Fruit fly (Drosophila melanogaster) whole organism, embryonic: ENCODE data around the gene CG42307.

ENCODE experiments used
- Adf1 ChIP-seq: fragments of 200-800 bp; sonication (Bioruptor generic); IDR thresholded peaks from 2 replicates; pipeline ENCODE4 v1.3.6; 2022; ENCODE audit warnings: missing biosample characterization, missing genetic modification characterization
- Aef1 ChIP-seq: fragments of 200-800 bp; sonication (Bioruptor generic); IDR thresholded peaks from 3 replicates; pipeline ENCODE4 v1.3.6; 2022; ENCODE audit warnings: missing biosample characterization, missing genetic modification characterization
- B-H1 ChIP-seq: fragments of 200-800 bp; sonication (Bioruptor generic); IDR thresholded peaks from 3 replicates; pipeline ENCODE4 v1.3.6; 2022; ENCODE audit warnings: missing biosample characterization, missing genetic modification characterization
- CG10147 ChIP-seq: fragments of 200-800 bp; sonication (Bioruptor generic); optimal IDR thresholded peaks from 2 replicates; lab custom pipeline; 2019; ENCODE audit warnings: missing biosample characterization, mild to moderate bottlenecking, missing genetic modification characterization, moderate library complexity
- CG10959 ChIP-seq: fragments of 200-800 bp; sonication (Bioruptor generic); IDR thresholded peaks from 2 replicates; pipeline ENCODE4 v1.3.6; 2022; ENCODE audit warnings: missing biosample characterization, missing genetic modification characterization
- CG10979 ChIP-seq: fragments of 200-800 bp; sonication (Bioruptor generic); optimal IDR thresholded peaks from 2 replicates; lab custom pipeline; 2018; ENCODE audit warnings: missing biosample characterization, mild to moderate bottlenecking, missing genetic modification characterization, moderate library complexity
- CG14860 ChIP-seq: fragments of 200-800 bp; sonication (Bioruptor generic); IDR thresholded peaks from 3 replicates; pipeline ENCODE4 v1.3.6; 2022; ENCODE audit warnings: missing biosample characterization, missing genetic modification characterization; ENCODE audit not compliant: partially characterized antibody
- CG14965 ChIP-seq: fragments of 200-800 bp; sonication (Bioruptor generic); optimal IDR thresholded peaks from 2 replicates; lab custom pipeline; 2016; ENCODE audit warnings: missing biosample characterization, missing genetic modification characterization, borderline replicate concordance
- CG15696 ChIP-seq: fragments of 200-800 bp; sonication (Bioruptor generic); optimal IDR thresholded peaks from 2 replicates; lab custom pipeline; 2019; ENCODE audit warnings: missing biosample characterization, mild to moderate bottlenecking, missing genetic modification characterization, moderate library complexity
- CG1647 ChIP-seq: fragments of 200-800 bp; sonication (Bioruptor generic); optimal IDR thresholded peaks from 3 replicates; lab custom pipeline; 2016; ENCODE audit warnings: missing biosample characterization, missing genetic modification characterization
- CG16815 ChIP-seq: fragments of 200-800 bp; sonication (Bioruptor generic); optimal IDR thresholded peaks from 3 replicates; lab custom pipeline; 2017; ENCODE audit warnings: missing biosample characterization, mild to moderate bottlenecking, missing genetic modification characterization
- CG18011 ChIP-seq: fragments of 200-800 bp; sonication (Bioruptor generic); optimal IDR thresholded peaks from 2 replicates; lab custom pipeline; 2017; ENCODE audit warnings: missing biosample characterization, missing genetic modification characterization, mild to moderate bottlenecking, moderate library complexity, missing genotype
- CG18262 ChIP-seq: fragments of 200-800 bp; optimal IDR thresholded peaks from 3 replicates; lab custom pipeline; 2019; ENCODE audit warnings: missing biosample characterization, mild to moderate bottlenecking, missing genetic modification characterization, moderate library complexity
- CG2875 ChIP-seq: fragments of 200-800 bp; sonication (Bioruptor generic); optimal IDR thresholded peaks from 2 replicates; lab custom pipeline; 2017; ENCODE audit warnings: missing biosample characterization, mild to moderate bottlenecking, missing genetic modification characterization, missing genetic modification reagents
- CG31224 ChIP-seq: fragments of 200-800 bp; sonication (Bioruptor generic); IDR thresholded peaks from 2 replicates; pipeline ENCODE4 v1.3.6; 2022; ENCODE audit warnings: missing biosample characterization, missing genetic modification characterization
- CG31441 ChIP-seq: fragments of 200-800 bp; sonication (Bioruptor generic); IDR thresholded peaks from 2 replicates; pipeline ENCODE4 v1.3.6; 2022; ENCODE audit warnings: missing biosample characterization, missing genetic modification characterization
- CG34422 ChIP-seq: fragments of 200-800 bp; sonication (Bioruptor generic); IDR thresholded peaks from 3 replicates; pipeline ENCODE4 v1.3.6; 2022; ENCODE audit warnings: missing biosample characterization, missing genetic modification characterization
- CG4424 ChIP-seq: fragments of 200-800 bp; sonication (Bioruptor generic); optimal IDR thresholded peaks from 3 replicates; lab custom pipeline; 2016; ENCODE audit warnings: missing biosample characterization, missing genetic modification characterization
- CG7556 ChIP-seq: fragments of 200-800 bp; sonication (Bioruptor generic); optimal IDR thresholded peaks from 2 replicates; lab custom pipeline; 2017; ENCODE audit warnings: missing biosample characterization, mild to moderate bottlenecking, missing genetic modification characterization
- CG7963 ChIP-seq: fragments of 200-800 bp; sonication (Bioruptor generic); IDR thresholded peaks from 3 replicates; pipeline ENCODE4 v1.3.6; 2022; ENCODE audit warnings: missing biosample characterization, missing genetic modification characterization; ENCODE audit not compliant: partially characterized antibody
- D ChIP-seq, 2 experiments: fragments of 200-800 bp in 1 of 2; fragments of >200 bp in 1 of 2; sonication (Bioruptor generic) in 1 of 2; optimal IDR thresholded peaks; 2 replicates in 1 of 2; 3 replicates in 1 of 2; lab custom pipeline; 2017; ENCODE audit warnings: mild to moderate bottlenecking in 1 of 2, missing biosample characterization in 1 of 2, missing genetic modification characterization in 1 of 2, missing genetic modification reagents in 1 of 2
- Elba2 ChIP-seq: fragments of 200-800 bp; sonication (Bioruptor generic); optimal IDR thresholded peaks from 3 replicates; lab custom pipeline; 2016; ENCODE audit warnings: missing biosample characterization, missing genetic modification characterization
- HLH54F ChIP-seq: fragments of 200-800 bp; sonication (Bioruptor generic); optimal IDR thresholded peaks from 3 replicates; lab custom pipeline; 2016; ENCODE audit warnings: missing biosample characterization, missing genetic modification characterization
- Hmx ChIP-seq: fragments of 200-800 bp; sonication (Bioruptor generic); optimal IDR thresholded peaks from 2 replicates; lab custom pipeline; 2016; ENCODE audit warnings: missing biosample characterization, missing genetic modification characterization
- NK7.1 ChIP-seq: fragments of 200-800 bp; sonication (Bioruptor generic); optimal IDR thresholded peaks from 3 replicates; lab custom pipeline; 2016; ENCODE audit warnings: missing biosample characterization, missing genetic modification characterization
- Neu2 ChIP-seq: fragments of 200-800 bp; sonication (Bioruptor generic); optimal IDR thresholded peaks from 3 replicates; lab custom pipeline; 2016; ENCODE audit warnings: missing biosample characterization, missing genetic modification characterization, borderline replicate concordance
- Optix ChIP-seq: fragments of 200-800 bp; sonication (Bioruptor generic); IDR thresholded peaks from 3 replicates; pipeline ENCODE4 v1.3.6; 2022; ENCODE audit warnings: missing biosample characterization, missing genetic modification characterization
- ac ChIP-seq: fragments of 200-800 bp; sonication (Bioruptor generic); optimal IDR thresholded peaks from 3 replicates; lab custom pipeline; 2017; ENCODE audit warnings: missing biosample characterization, mild to moderate bottlenecking, missing genetic modification characterization
- ara ChIP-seq: fragments of 200-800 bp; sonication (Bioruptor generic); IDR thresholded peaks from 2 replicates; pipeline ENCODE4 v1.3.6; 2022; ENCODE audit warnings: missing biosample characterization, missing genetic modification characterization
- ase ChIP-seq: fragments of 200-800 bp; sonication (Bioruptor generic); IDR thresholded peaks from 3 replicates; pipeline ENCODE4 v1.3.6; 2022; ENCODE audit warnings: missing biosample characterization, missing genetic modification characterization
- ato ChIP-seq: fragments of 200-800 bp; sonication (Bioruptor generic); IDR thresholded peaks from 2 replicates; pipeline ENCODE4 v1.3.6; 2022; ENCODE audit warnings: missing biosample characterization, missing genetic modification characterization; ENCODE audit not compliant: partially characterized antibody
- az2 ChIP-seq: fragments of 200-800 bp; sonication (Bioruptor generic); optimal IDR thresholded peaks from 3 replicates; lab custom pipeline; 2016; ENCODE audit warnings: missing biosample characterization, missing genetic modification characterization
- chif ChIP-seq, 2 experiments: fragments of 200-800 bp; sonication (Bioruptor generic); optimal IDR thresholded peaks; 3 replicates each; lab custom pipeline; 2016; ENCODE audit warnings: missing biosample characterization in 2 of 2, missing genetic modification characterization in 2 of 2
- chm ChIP-seq: fragments of 200-800 bp; sonication (Bioruptor generic); IDR thresholded peaks from 2 replicates; pipeline ENCODE4 v1.3.6; 2022; ENCODE audit warnings: missing biosample characterization, missing genetic modification characterization
- eve ChIP-seq, 2 experiments: fragments of >200 bp; optimal IDR thresholded peaks; 2 replicates each; lab custom pipeline; 2017; ENCODE audit warnings: missing biosample characterization in 2 of 2, missing genetic modification characterization in 2 of 2
- fd3F ChIP-seq: fragments of 200-800 bp; sonication (Bioruptor generic); optimal IDR thresholded peaks from 2 replicates; lab custom pipeline; 2018; ENCODE audit warnings: missing biosample characterization, mild to moderate bottlenecking, missing genetic modification characterization, moderate library complexity
- fd96Cb ChIP-seq: fragments of 200-800 bp; sonication (Bioruptor generic); optimal IDR thresholded peaks from 2 replicates; lab custom pipeline; 2018; ENCODE audit warnings: missing biosample characterization, mild to moderate bottlenecking, missing genetic modification characterization, moderate library complexity
- ftz-f1 ChIP-seq: fragments of 200-800 bp; sonication (Bioruptor generic); optimal IDR thresholded peaks from 2 replicates; lab custom pipeline; 2016; ENCODE audit warnings: missing biosample characterization, missing genetic modification characterization
- hth ChIP-seq: fragments of >200 bp; optimal IDR thresholded peaks from 2 replicates; lab custom pipeline; 2017; ENCODE audit warnings: inconsistent platforms
- jing ChIP-seq: fragments of 200-800 bp; sonication (Bioruptor generic); optimal IDR thresholded peaks from 2 replicates; lab custom pipeline; 2018; ENCODE audit warnings: missing biosample characterization, mild to moderate bottlenecking, missing genetic modification characterization
- kni ChIP-seq: fragments of 200-800 bp; sonication (Bioruptor generic); optimal IDR thresholded peaks from 3 replicates; lab custom pipeline; 2017; ENCODE audit warnings: mild to moderate bottlenecking, missing biosample characterization, missing genetic modification reagents, missing genetic modification characterization
- lbe ChIP-seq: fragments of 200-800 bp; sonication (Bioruptor generic); optimal IDR thresholded peaks from 2 replicates; lab custom pipeline; 2016; ENCODE audit warnings: missing biosample characterization, mild to moderate bottlenecking, missing genetic modification characterization
- pan ChIP-seq, 4 experiments: fragments of >200 bp in 3 of 4; fragments of 200-800 bp in 1 of 4; sonication (Bioruptor generic) in 1 of 4; optimal IDR thresholded peaks in 3 of 4; IDR thresholded peaks in 1 of 4; 2 replicates each; pipeline versions ENCODE4 v1.3.6 to Lab custom; 2017 to 2022; ENCODE audit warnings: missing biosample characterization in 2 of 4, missing genetic modification characterization in 2 of 4, mixed read lengths in 1 of 4
- sim ChIP-seq: fragments of 200-800 bp; sonication (Bioruptor generic); IDR thresholded peaks from 2 replicates; pipeline ENCODE4 v1.3.6; 2022; ENCODE audit warnings: missing biosample characterization, missing genetic modification characterization
- sima ChIP-seq: fragments of 200-800 bp; sonication (Bioruptor generic); optimal IDR thresholded peaks from 2 replicates; lab custom pipeline; 2016; ENCODE audit warnings: missing biosample characterization, missing genetic modification characterization
- slp2 ChIP-seq: fragments of 200-800 bp; sonication (Bioruptor generic); optimal IDR thresholded peaks from 2 replicates; lab custom pipeline; 2016; ENCODE audit warnings: missing biosample characterization, missing genetic modification characterization
- ssp ChIP-seq: fragments of 200-800 bp; sonication (Bioruptor generic); IDR thresholded peaks from 2 replicates; pipeline ENCODE4 v1.3.6; 2022; ENCODE audit warnings: missing biosample characterization, missing genetic modification characterization
- trh ChIP-seq: fragments of 200-800 bp; sonication (Bioruptor generic); optimal IDR thresholded peaks from 2 replicates; lab custom pipeline; 2016; ENCODE audit warnings: missing biosample characterization, missing genetic modification characterization

The CG42307 gene

DNA sequence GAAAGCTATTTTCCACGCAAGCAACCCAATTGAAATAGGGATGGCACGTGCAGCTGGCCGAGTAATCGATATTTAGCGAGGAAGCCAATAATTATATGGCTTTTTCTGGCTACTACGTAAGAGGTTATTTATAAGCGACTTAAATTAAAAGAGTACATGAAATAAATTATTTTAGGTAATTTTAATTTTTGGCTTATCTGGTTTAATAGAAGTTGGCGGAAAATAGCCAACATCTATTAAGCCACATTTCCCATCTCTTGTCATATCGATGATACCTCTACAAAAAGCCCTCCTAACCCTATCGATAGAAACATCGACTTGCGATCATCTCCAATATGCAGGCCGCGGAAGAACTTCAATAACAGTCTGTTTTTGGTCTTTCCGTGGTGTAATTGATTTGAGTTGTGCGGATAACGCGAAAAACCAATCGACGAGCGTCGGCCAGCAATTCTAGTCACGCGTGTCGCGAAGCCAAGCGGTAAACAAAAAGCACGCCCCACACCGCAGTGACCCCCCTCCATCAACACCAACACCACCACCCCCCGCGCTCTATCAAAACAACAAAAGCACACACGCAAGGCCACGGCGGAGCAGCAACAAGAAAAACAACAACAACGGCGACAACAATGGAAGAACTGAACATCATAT, 19.2 kb downstream of the CG42307 start, which contains the start of the genes Srp19 and qm (continued):
- no peak for TF ChIP-seq CG2875 (GFP tag; lab: Kevin White, UChicago)
- peak; percentile 77; the same call in 2 of the 3 replicates for TF ChIP-seq CG14860 (GFP tag; lab: Robert Waterston, UW)
- no peak for TF ChIP-seq sima (GFP tag; lab: Kevin White, UChicago)
- peak; percentile 29; the same call in 1 of the 3 replicates for TF ChIP-seq Optix
- peak; percentile 19 for TF ChIP-seq Elba2 (GFP tag; lab: Kevin White, UChicago)
- TF ChIP-seq CG14965 (GFP tag; lab: Kevin White, UChicago): no peak
- TF ChIP-seq fd96Cb: peak; percentile 30
- no peak for TF ChIP-seq CG31224
- TF ChIP-seq CG18262 (tag; lab: Kevin White, UChicago): peak; percentile 45
- no peak for TF ChIP-seq slp2 (GFP tag; lab: Kevin White, UChicago)
- TF ChIP-seq HLH54F (GFP tag; lab: Kevin White, UChicago): peak; percentile 47
- no peak for TF ChIP-seq jing (GFP tag; lab: Kevin White, UChicago)
- TF ChIP-seq B-H1 (GFP tag; lab: Robert Waterston, UW): peak; percentile 11; the same call in 1 of the 3 replicates
- no peak for TF ChIP-seq CG16815 (GFP tag; lab: Kevin White, UChicago)
- no peak for TF ChIP-seq NK7.1 (GFP tag; lab: Kevin White, UChicago)
- no peak; the same call in 1 of the 2 replicates for TF ChIP-seq CG10959 (GFP tag; lab: Robert Waterston, UW)
- TF ChIP-seq CG34422 (GFP tag; lab: Robert Waterston, UW): peak; percentile 86; the same call in 2 of the 3 replicates
- peak; percentile 55 for TF ChIP-seq CG4424 (GFP tag; lab: Kevin White, UChicago)
- no peak; the same call in 2 of the 3 replicates for TF ChIP-seq CG7963 (GFP tag; lab: Robert Waterston, UW)
- no peak for TF ChIP-seq ac (GFP tag; lab: Kevin White, UChicago)
- no peak for TF ChIP-seq Neu2 (GFP tag; lab: Kevin White, UChicago)
- TF ChIP-seq sim (GFP tag; lab: Robert Waterston, UW): 0 out of 2 replicates have a peak, but pooled peaks have one; percentile 31
- no peak for TF ChIP-seq fd3F (GFP tag; lab: Kevin White, UChicago)
- TF ChIP-seq ftz-f1 (GFP tag; lab: Kevin White, UChicago): peak; percentile 87
- TF ChIP-seq eve (GFP tag; optimal IDR thresholded peaks at IDR 0.05; lab: Kevin White, UChicago): no peak
- TF ChIP-seq Adf1 (GFP tag; lab: Robert Waterston, UW): peak; percentile 41
- TF ChIP-seq kni (GFP tag; lab: Kevin White, UChicago): peak; percentile 53
- TF ChIP-seq ato: peak; percentile 62; the same call in 1 of the 2 replicates
- peak; percentile 56 for TF ChIP-seq CG7556 (GFP tag; lab: Kevin White, UChicago)
- peak; percentile 27 for TF ChIP-seq CG10979 (tag; lab: Kevin White, UChicago)
- TF ChIP-seq hth: no peak
- peak; percentile 18 for TF ChIP-seq lbe (GFP tag; lab: Kevin White, UChicago)
- no peak for TF ChIP-seq pan (optimal IDR thresholded peaks at IDR 0.05; lab: Kevin White, UChicago)
- peak in 1 of 2 experiments; percentile 63 for TF ChIP-seq pan (GFP tag; optimal IDR thresholded peaks at IDR 0.05 in 1 of 2, IDR thresholded peaks at IDR 0.05 in 1 of 2)
- TF ChIP-seq CG1647: peak; percentile 5
- TF ChIP-seq CG15696 (tag; lab: Kevin White, UChicago): peak; percentile 53
- TF ChIP-seq Aef1: peak; percentile 88
- TF ChIP-seq ase: 0 out of 3 replicates have a peak, but pooled peaks have one; percentile 11
- peak; percentile 47 for TF ChIP-seq az2
- TF ChIP-seq ssp: no peak; the same call in none of the 2 replicates
- peak; percentile 50; the same call in 1 of the 2 replicates for TF ChIP-seq CG31441
- TF ChIP-seq chm (GFP tag; lab: Robert Waterston, UW): peak; percentile 67; the same call in 1 of the 2 replicates
- TF ChIP-seq D (optimal IDR thresholded peaks at IDR 0.05; lab: Kevin White, UChicago): no peak
- TF ChIP-seq D (GFP tag; optimal IDR thresholded peaks at IDR 0.05; lab: Kevin White, UChicago): peak; percentile 26
- TF ChIP-seq ara (GFP tag; lab: Robert Waterston, UW): no peak
- no peak for TF ChIP-seq trh (GFP tag; lab: Kevin White, UChicago)
- TF ChIP-seq CG18011 (GFP tag; lab: Kevin White, UChicago): no peak
- no peak for TF ChIP-seq Hmx
- TF ChIP-seq chif (GFP tag; optimal IDR thresholded peaks at IDR 0.05; lab: Kevin White, UChicago): peak in 1 of 2 experiments; percentile 57
- no peak for TF ChIP-seq CG10147 (GFP tag; lab: Kevin White, UChicago)
